Worm (Caenorhabditis elegans) whole organism, L1 larva: ENCODE results near the gene ddx-19.

Experiments
- Y116A8C.19 ChIP-seq: sonication (generic microtip); optimal IDR thresholded peaks from 2 replicates; lab custom pipeline; 2016; ENCODE audit warnings: missing compliant biosample characterization, missing genetic modification characterization, borderline replicate concordance
- jun-1 ChIP-seq: fragments of 150-350 bp; optimal IDR thresholded peaks from 2 replicates; lab custom pipeline; 2014; ENCODE audit warnings: missing biosample characterization, missing genetic modification reagents, missing genetic modification characterization
- skn-1 ChIP-seq: fragments of 150-350 bp; optimal IDR thresholded peaks from 2 replicates; lab custom pipeline; 2014; ENCODE audit warnings: missing biosample characterization, missing genetic modification characterization

- TF ChIP-seq skn-1 (no peak), Y116A8C.19 (tag; lab: Kevin White, UChicago) (no peak), jun-1 (tag; lab: Kevin White, UChicago) (no peak)
Measured at ce11 chrII:8865078-8865477, 19.6 kb upstream of the ddx-19 start, which contains the start of gene npr-20.
